Fruit fly (Drosophila melanogaster) whole organism, prepupa: ENCODE results near the gene CG31391.

Source experiments
- CG10669 ChIP-seq: fragments of 200-800 bp; sonication (Bioruptor generic); optimal IDR thresholded peaks from 3 replicates; lab custom pipeline; 2018; ENCODE audit warnings: missing biosample characterization, mild to moderate bottlenecking, missing genetic modification characterization, moderate library complexity
- CG34406 ChIP-seq: fragments of 200-800 bp; sonication (Bioruptor generic); optimal IDR thresholded peaks from 3 replicates; lab custom pipeline; 2016; ENCODE audit warnings: missing biosample characterization, missing genetic modification characterization
- CG6276 ChIP-seq: fragments of 200-800 bp; sonication (Bioruptor generic); optimal IDR thresholded peaks from 2 replicates; lab custom pipeline; 2017; ENCODE audit warnings: missing biosample characterization, mild to moderate bottlenecking, missing genetic modification characterization
- Hr39 ChIP-seq: fragments of 200-800 bp; sonication (Bioruptor generic); optimal IDR thresholded peaks from 2 replicates; lab custom pipeline; 2016; ENCODE audit warnings: missing biosample characterization, missing genetic modification characterization
- Lpt ChIP-seq: fragments of 200-800 bp; sonication (Bioruptor generic); optimal IDR thresholded peaks from 3 replicates; lab custom pipeline; 2016; ENCODE audit warnings: missing biosample characterization, missing genetic modification characterization

The CG31391 gene

dm6 chr3R:10654642-10655041 is 50.2 kb downstream of the CG31391 start (continued):
- TF ChIP-seq CG34406 (no peak), CG10669 (no peak), Hr39 (GFP tag; lab: Kevin White, UChicago) (no peak), CG6276 (peak; percentile 40), Lpt (GFP tag; lab: Kevin White, UChicago) (no peak)
